Worm (Caenorhabditis elegans) whole organism, L1 larva: Measurements from ENCODE around the gene C26E6.1.

Experiments used
- C34B4.2 ChIP-seq: sonication (generic microtip); optimal IDR thresholded peaks from 2 replicates; lab custom pipeline; 2017; ENCODE audit warnings: mild to moderate bottlenecking, missing genetic modification characterization, missing compliant biosample characterization
- Y116A8C.19 ChIP-seq: sonication (generic microtip); optimal IDR thresholded peaks from 2 replicates; lab custom pipeline; 2016; ENCODE audit warnings: missing compliant biosample characterization, missing genetic modification characterization, borderline replicate concordance
- aha-1 ChIP-seq: fragments of 150-350 bp; optimal IDR thresholded peaks from 2 replicates; lab custom pipeline; 2014; ENCODE audit warnings: missing biosample characterization, missing genetic modification characterization
- alr-1 ChIP-seq: fragments of 200-800 bp; sonication (Bioruptor generic); optimal IDR thresholded peaks from 2 replicates; lab custom pipeline; 2018; ENCODE audit warnings: borderline replicate concordance, mild to moderate bottlenecking, missing genetic modification characterization, missing compliant biosample characterization
- ama-1 ChIP-seq: fragments of 150-350 bp; optimal IDR thresholded peaks from 2 replicates; lab custom pipeline; 2014
- ceh-63 ChIP-seq: fragments of 200-800 bp; sonication (Bioruptor generic); optimal IDR thresholded peaks from 2 replicates; lab custom pipeline; 2018; ENCODE audit warnings: mild to moderate bottlenecking, missing genetic modification characterization, missing compliant biosample characterization
- ceh-88 ChIP-seq: fragments of 200-800 bp; sonication (Bioruptor generic); IDR thresholded peaks from 2 replicates; pipeline ENCODE4 v1.3.6; 2022; ENCODE audit warnings: missing genetic modification characterization, missing compliant biosample characterization
- ceh-90 ChIP-seq: sonication (generic microtip); optimal IDR thresholded peaks from 2 replicates; lab custom pipeline; 2016; ENCODE audit warnings: missing genetic modification characterization, missing compliant biosample characterization
- dpl-1 ChIP-seq, 3 experiments: fragments of 150-350 bp in 2 of 3; sonication (generic microtip) in 1 of 3; optimal IDR thresholded peaks; 2 replicates each; lab custom pipeline; 2014 to 2017; ENCODE audit warnings: missing biosample characterization in 3 of 3, missing genetic modification characterization in 3 of 3, missing genetic modification reagents in 3 of 3
- dsc-1 ChIP-seq: sonication (generic microtip); optimal IDR thresholded peaks from 2 replicates; lab custom pipeline; 2016; ENCODE audit warnings: mild to moderate bottlenecking, missing genetic modification characterization, missing compliant biosample characterization
- efl-1 ChIP-seq, 4 experiments: fragments of 150-350 bp; optimal IDR thresholded peaks in 3 of 4; peaks in 1 of 4; 1 replicate in 1 of 4; 2 replicates in 3 of 4; lab custom pipeline; 2014; ENCODE audit warnings: missing biosample characterization in 2 of 4, missing genetic modification characterization in 2 of 4, missing genetic modification reagents in 2 of 4
- egl-27 ChIP-seq, 2 experiments: fragments of 150-350 bp in 1 of 2; sonication (generic microtip); optimal IDR thresholded peaks; 3 replicates each; lab custom pipeline; 2017 to 2018; ENCODE audit warnings: missing biosample characterization in 2 of 2, missing genetic modification characterization in 2 of 2, missing genetic modification reagents in 2 of 2
- elt-2 ChIP-seq: sonication (generic microtip); optimal IDR thresholded peaks from 2 replicates; lab custom pipeline; 2016; ENCODE audit warnings: missing genetic modification characterization, mild to moderate bottlenecking, inconsistent platforms, missing compliant biosample characterization, missing genetic modification reagents
- elt-3 ChIP-seq, 6 experiments: fragments of 150-350 bp in 1 of 6; sonication (generic microtip); optimal IDR thresholded peaks; 2 replicates each; lab custom pipeline; 2017 to 2018; ENCODE audit warnings: missing biosample characterization in 6 of 6, missing genetic modification characterization in 6 of 6, inconsistent platforms in 1 of 6
- ets-5 ChIP-seq: fragments of 200-800 bp; sonication (Bioruptor generic); IDR thresholded peaks from 2 replicates; pipeline ENCODE4 v1.3.6; 2022; ENCODE audit warnings: missing genetic modification characterization, missing compliant biosample characterization
- fkh-4 ChIP-seq: sonication (generic microtip); optimal IDR thresholded peaks from 2 replicates; lab custom pipeline; 2016; ENCODE audit warnings: missing compliant biosample characterization, missing genetic modification characterization, borderline replicate concordance
- fkh-8 ChIP-seq: sonication (generic microtip); optimal IDR thresholded peaks from 2 replicates; lab custom pipeline; 2016; ENCODE audit warnings: mild to moderate bottlenecking, missing genetic modification characterization, missing compliant biosample characterization
- fos-1 ChIP-seq: fragments of 150-350 bp; optimal IDR thresholded peaks from 2 replicates; lab custom pipeline; 2014; ENCODE audit warnings: missing biosample characterization, missing genetic modification characterization
- hlh-17 ChIP-seq: fragments of 200-800 bp; sonication (Bioruptor generic); optimal IDR thresholded peaks from 2 replicates; lab custom pipeline; 2018; ENCODE audit warnings: missing genetic modification characterization, mild to moderate bottlenecking, missing compliant biosample characterization, moderate library complexity, borderline replicate concordance
- hpl-2 ChIP-seq: fragments of 150-350 bp; optimal IDR thresholded peaks from 2 replicates; lab custom pipeline; 2014; ENCODE audit warnings: missing biosample characterization, missing genetic modification reagents, missing genetic modification characterization
- isw-1 ChIP-seq: fragments of 200-800 bp; sonication (Bioruptor generic); IDR thresholded peaks from 2 replicates; pipeline ENCODE4 v1.3.6; 2022; ENCODE audit warnings: missing genetic modification characterization, missing compliant biosample characterization
- lin-39 ChIP-seq: fragments of 150-350 bp; optimal IDR thresholded peaks from 2 replicates; lab custom pipeline; 2014; ENCODE audit warnings: missing biosample characterization, missing genetic modification reagents, missing genetic modification characterization
- lir-3 ChIP-seq: sonication (generic microtip); optimal IDR thresholded peaks from 2 replicates; lab custom pipeline; 2016; ENCODE audit warnings: mild to moderate bottlenecking, missing genetic modification characterization, moderate library complexity, missing compliant biosample characterization; ENCODE audit not compliant: poor library complexity
- mab-9 ChIP-seq: fragments of 200-800 bp; sonication (Bioruptor generic); IDR thresholded peaks from 2 replicates; pipeline ENCODE4 v1.3.6; 2022; ENCODE audit warnings: missing genetic modification reagents, missing genetic modification characterization, missing compliant biosample characterization
- mef-2 ChIP-seq: fragments of 150-350 bp; optimal IDR thresholded peaks from 2 replicates; lab custom pipeline; 2014; ENCODE audit warnings: missing biosample characterization, missing genetic modification characterization
- nhr-12 ChIP-seq: sonication (generic microtip); optimal IDR thresholded peaks from 2 replicates; lab custom pipeline; 2017; ENCODE audit warnings: missing biosample characterization, missing genetic modification characterization
- nhr-19 ChIP-seq: fragments of 200-800 bp; sonication (Bioruptor generic); conservative IDR thresholded peaks from 2 replicates; pipeline ENCODE4 v1.3.6; 2022; ENCODE audit warnings: missing genetic modification characterization, missing compliant biosample characterization
- nhr-20 ChIP-seq: sonication (generic microtip); optimal IDR thresholded peaks from 2 replicates; lab custom pipeline; 2016; ENCODE audit warnings: mild to moderate bottlenecking, missing genetic modification characterization, missing compliant biosample characterization
- nhr-237 ChIP-seq: fragments of 150-350 bp; optimal IDR thresholded peaks from 2 replicates; lab custom pipeline; 2014; ENCODE audit warnings: missing biosample characterization, missing genetic modification characterization
- nhr-28 ChIP-seq: fragments of 150-350 bp; optimal IDR thresholded peaks from 2 replicates; lab custom pipeline; 2014; ENCODE audit warnings: missing biosample characterization, missing genetic modification characterization
- nhr-47 ChIP-seq: sonication (generic microtip); optimal IDR thresholded peaks from 2 replicates; lab custom pipeline; 2016; ENCODE audit warnings: mild to moderate bottlenecking, missing genetic modification characterization, moderate library complexity, missing compliant biosample characterization
- nhr-71 ChIP-seq: sonication (generic microtip); optimal IDR thresholded peaks from 2 replicates; lab custom pipeline; 2016; ENCODE audit warnings: mild to moderate bottlenecking, missing genetic modification characterization, moderate library complexity, missing compliant biosample characterization
- nhr-84 ChIP-seq: sonication (generic microtip); optimal IDR thresholded peaks from 2 replicates; lab custom pipeline; 2017; ENCODE audit warnings: missing biosample characterization, missing genetic modification characterization
- nhr-85 ChIP-seq: sonication (generic microtip); peaks from one replicate; lab custom pipeline; 2016; ENCODE audit warnings: missing genetic modification characterization, inconsistent platforms, missing compliant biosample characterization
- pag-3 ChIP-seq: sonication (generic microtip); optimal IDR thresholded peaks from 2 replicates; lab custom pipeline; 2017; ENCODE audit warnings: missing genetic modification characterization, mild to moderate bottlenecking, missing compliant biosample characterization, antibody characterized with exemption, borderline replicate concordance; ENCODE audit not compliant: insufficient read depth
- rnt-1 ChIP-seq: sonication (generic microtip); optimal IDR thresholded peaks from 2 replicates; lab custom pipeline; 2016; ENCODE audit warnings: mild to moderate bottlenecking, missing genetic modification characterization, moderate library complexity, missing compliant biosample characterization
- skn-1 ChIP-seq: fragments of 150-350 bp; optimal IDR thresholded peaks from 2 replicates; lab custom pipeline; 2014; ENCODE audit warnings: missing biosample characterization, missing genetic modification characterization
- snpc-4 ChIP-seq: fragments of 150-350 bp; optimal IDR thresholded peaks from 2 replicates; lab custom pipeline; 2014; ENCODE audit warnings: missing biosample characterization, missing genetic modification characterization
- snu-23 ChIP-seq: sonication (generic microtip); optimal IDR thresholded peaks from 2 replicates; lab custom pipeline; 2016; ENCODE audit warnings: missing genetic modification characterization, missing compliant biosample characterization
- sup-37 ChIP-seq: fragments of 200-800 bp; sonication (Bioruptor generic); optimal IDR thresholded peaks from 2 replicates; lab custom pipeline; 2018; ENCODE audit warnings: mild to moderate bottlenecking, missing genetic modification characterization, missing compliant biosample characterization
- swsn-7 ChIP-seq: sonication (generic microtip); optimal IDR thresholded peaks from 2 replicates; lab custom pipeline; 2016; ENCODE audit warnings: missing genetic modification characterization, missing compliant biosample characterization
- unc-30 ChIP-seq: sonication (generic microtip); optimal IDR thresholded peaks from 2 replicates; lab custom pipeline; 2017; ENCODE audit warnings: missing biosample characterization, missing genetic modification characterization
- unc-98 ChIP-seq: fragments of 200-800 bp; sonication (Bioruptor generic); IDR thresholded peaks from 2 replicates; pipeline ENCODE4 v1.3.6; 2022; ENCODE audit warnings: missing genetic modification characterization, missing compliant biosample characterization
- zip-4 ChIP-seq: fragments of 200-800 bp; sonication (Bioruptor generic); optimal IDR thresholded peaks from 2 replicates; lab custom pipeline; 2018; ENCODE audit warnings: mild to moderate bottlenecking, missing genetic modification characterization, moderate library complexity, missing compliant biosample characterization
- ztf-11 ChIP-seq, 2 experiments: sonication (generic microtip); optimal IDR thresholded peaks; 2 replicates each; lab custom pipeline; 2016 to 2017; ENCODE audit warnings: missing genetic modification characterization in 2 of 2, missing biosample characterization in 1 of 2, missing compliant biosample characterization in 1 of 2

Gene C26E6.1

ce11 chrIII:4917960-4918712 lies 38.5 kb upstream of the C26E6.1 start, which contains the start of gene rpb-8 (continued):
- TF ChIP-seq pag-3 (no peak), snpc-4 (tag; lab: Kevin White, UChicago) (no peak), skn-1 (tag; lab: Kevin White, UChicago) (peak; percentile 53), sup-37 (no peak), ceh-90 (tag; lab: Kevin White, UChicago) (peak; percentile 27), C34B4.2 (tag; lab: Kevin White, UChicago) (no peak), mef-2 (no peak), ceh-63 (no peak), ztf-11 (tag; optimal IDR thresholded peaks at IDR 0.05; lab: Kevin White, UChicago) (no peak), efl-1 (optimal IDR thresholded peaks at IDR 0.05; lab: Kevin White, UChicago) (peak; percentile 87 to 93), efl-1 (GFP tag; optimal IDR thresholded peaks at IDR 0.05 in 1 of 2; lab: Kevin White, UChicago) (peak; percentile 93 to 99), snu-23 (peak; percentile 54), isw-1 (GFP tag; lab: Robert Waterston, UW) (peak; percentile 2; the same call in 1 of the 2 replicates), nhr-237 (no peak), nhr-85 (tag; lab: Kevin White, UChicago) (no peak), fkh-8 (tag; lab: Kevin White, UChicago) (peak; percentile 32), alr-1 (tag; lab: Kevin White, UChicago) (no peak), nhr-47 (tag; lab: Kevin White, UChicago) (peak; percentile 52), unc-30 (tag; lab: Kevin White, UChicago) (no peak), elt-2 (tag; lab: Kevin White, UChicago) (no peak), hlh-17 (GFP tag; lab: Kevin White, UChicago) (no peak), elt-3 (tag; optimal IDR thresholded peaks at IDR 0.05; lab: Kevin White, UChicago) (peak in 1 of 6 experiments; percentile 23), nhr-12 (tag; lab: Kevin White, UChicago) (no peak), nhr-84 (tag; lab: Kevin White, UChicago) (no peak), Y116A8C.19 (tag; lab: Kevin White, UChicago) (no peak), lir-3 (peak; percentile 37), nhr-71 (tag; lab: Kevin White, UChicago) (peak; percentile 49), aha-1 (no peak), nhr-19 (GFP tag; lab: Robert Waterston, UW) (peak; percentile 35), nhr-20 (tag; lab: Kevin White, UChicago) (peak; percentile 45), nhr-28 (tag; lab: Kevin White, UChicago) (no peak), swsn-7 (tag; lab: Kevin White, UChicago) (peak; percentile 29), ets-5 (GFP tag; lab: Robert Waterston, UW) (no peak), ceh-88 (no peak), lin-39 (tag; lab: Kevin White, UChicago) (no peak), egl-27 (tag; optimal IDR thresholded peaks at IDR 0.05; lab: Kevin White, UChicago) (no peak)

- no peak for TF ChIP-seq isw-1 (GFP tag; lab: Robert Waterston, UW)
- TF ChIP-seq skn-1 (tag; lab: Kevin White, UChicago): no peak
- TF ChIP-seq pag-3: no peak
- no peak for TF ChIP-seq unc-98 (GFP tag; lab: Robert Waterston, UW)
- no peak for TF ChIP-seq hpl-2 (GFP tag; lab: Kevin White, UChicago)
- no peak for TF ChIP-seq zip-4
- no peak for TF ChIP-seq ama-1 (lab: Kevin White, UChicago)
- no peak for TF ChIP-seq mab-9
- no peak for TF ChIP-seq fos-1 (tag; lab: Kevin White, UChicago)
- TF ChIP-seq unc-30 (tag; lab: Kevin White, UChicago): no peak
- no peak for TF ChIP-seq snu-23
- TF ChIP-seq nhr-84 (tag; lab: Kevin White, UChicago): no peak
- no peak for TF ChIP-seq aha-1
- TF ChIP-seq dpl-1 (GFP tag; optimal IDR thresholded peaks at IDR 0.05; lab: Kevin White, UChicago): no peak
- no peak for TF ChIP-seq fkh-4 (tag; lab: Kevin White, UChicago)
- no peak for TF ChIP-seq dsc-1 (tag; lab: Kevin White, UChicago)
- no peak for TF ChIP-seq ztf-11 (tag; optimal IDR thresholded peaks at IDR 0.05; lab: Kevin White, UChicago)
- TF ChIP-seq C34B4.2 (tag; lab: Kevin White, UChicago): no peak
- TF ChIP-seq rnt-1 (tag; lab: Kevin White, UChicago): no peak
Observed at ce11 chrIII:4918906-4919305, 37.8 kb upstream of the C26E6.1 start.
